Worm (Caenorhabditis elegans): ENCODE results near the gene C45G9.9.

The C45G9.9 gene

ce11 chrIII:5096741-5097140, 41.1 kb upstream of the C45G9.9 start:
- TF ChIP-seq nhr-25 (tag; optimal IDR thresholded peaks at IDR 0.05): peak; percentile 32
- TF ChIP-seq pha-4 (tag; optimal IDR thresholded peaks at IDR 0.05): no peak
- no peak for TF ChIP-seq lin-15B (tag; optimal IDR thresholded peaks at IDR 0.05)
- no peak for TF ChIP-seq elt-1 (tag; optimal IDR thresholded peaks at IDR 0.05)
- peak; percentile 75 for TF ChIP-seq nhr-23 (tag; optimal IDR thresholded peaks at IDR 0.05)
- no peak for TF ChIP-seq mdl-1 (tag; optimal IDR thresholded peaks at IDR 0.05)
- no peak for TF ChIP-seq nhr-77 (tag; optimal IDR thresholded peaks at IDR 0.05)
- TF ChIP-seq egl-5 (tag; optimal IDR thresholded peaks at IDR 0.05): no peak
- TF ChIP-seq lin-39 (tag; optimal IDR thresholded peaks at IDR 0.05): no peak
- no peak for TF ChIP-seq ama-1 (optimal IDR thresholded peaks at IDR 0.05)
- TF ChIP-seq ceh-9 (tag; optimal IDR thresholded peaks at IDR 0.05): no peak
- peak; percentile 46 to 70 (median 48) for TF ChIP-seq elt-3 (tag; optimal IDR thresholded peaks at IDR 0.05)
- TF ChIP-seq zag-1 (tag; optimal IDR thresholded peaks at IDR 0.05): no peak
- no peak for TF ChIP-seq nhr-237 (tag; optimal IDR thresholded peaks at IDR 0.05)
- TF ChIP-seq nhr-43 (tag; optimal IDR thresholded peaks at IDR 0.05; ENCODE audit: poor library complexity, severe bottlenecking): peak; percentile 89
- no peak for TF ChIP-seq ceh-82 (tag; optimal IDR thresholded peaks at IDR 0.05)
- no peak for TF ChIP-seq eor-1 (tag; optimal IDR thresholded peaks at IDR 0.05)
- TF ChIP-seq unc-39 (tag; optimal IDR thresholded peaks at IDR 0.05): no peak
- TF ChIP-seq fos-1 (tag; optimal IDR thresholded peaks at IDR 0.05): no peak
- no peak for TF ChIP-seq aly-2 (tag; optimal IDR thresholded peaks at IDR 0.05)
- no peak for TF ChIP-seq tbx-2 (tag; optimal IDR thresholded peaks at IDR 0.05)
- no peak for TF ChIP-seq snpc-4 (tag; optimal IDR thresholded peaks at IDR 0.05)

- TF ChIP-seq nhr-23 (tag; optimal IDR thresholded peaks at IDR 0.05): no peak
- TF ChIP-seq egl-5 (tag; optimal IDR thresholded peaks at IDR 0.05): no peak
- no peak for TF ChIP-seq pha-4 (tag; optimal IDR thresholded peaks at IDR 0.05)
- no peak for TF ChIP-seq elt-2 (tag; optimal IDR thresholded peaks at IDR 0.05)
- no peak for TF ChIP-seq ceh-16 (tag; optimal IDR thresholded peaks at IDR 0.05)
- no peak for TF ChIP-seq eor-1 (tag; optimal IDR thresholded peaks at IDR 0.05)
- no peak for TF ChIP-seq aly-2 (tag; optimal IDR thresholded peaks at IDR 0.05)
Measured at ce11 chrIII:5094506-5094905, 38.9 kb upstream of the C45G9.9 start, which contains the start of gene F54D8.10. Gene F54D8.10, plus strand, starts transcription at chrIII:5094806.

DNA sequence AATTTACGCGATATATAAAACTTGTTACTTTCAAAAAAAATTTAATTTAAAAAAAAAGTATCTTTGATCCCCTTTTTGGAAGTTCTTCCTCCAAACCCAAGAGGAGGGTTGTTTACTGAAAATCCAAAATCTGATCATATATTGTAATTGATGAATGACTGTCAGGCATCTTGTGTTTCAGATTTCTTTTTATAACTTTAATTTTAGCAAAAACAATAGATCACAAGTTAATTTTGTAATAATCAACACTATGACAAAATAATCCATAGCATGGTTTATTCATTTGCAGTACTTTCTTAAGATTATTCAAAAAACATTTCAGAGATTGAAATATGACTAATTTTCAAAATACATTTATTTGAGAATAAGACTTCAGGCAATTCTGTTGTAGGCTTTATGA, 36.7 kb upstream of the C45G9.9 start:
- no peak for TF ChIP-seq nhr-12 (tag; optimal IDR thresholded peaks at IDR 0.05)
- no peak for TF ChIP-seq pqm-1 (tag; optimal IDR thresholded peaks at IDR 0.05)
- TF ChIP-seq ama-1 (optimal IDR thresholded peaks at IDR 0.05): peak; percentile 14
- no peak for TF ChIP-seq tbx-2 (tag; optimal IDR thresholded peaks at IDR 0.05)

ce11 chrIII:5089489-5089888, 33.9 kb upstream of the C45G9.9 start:
- peak; percentile 67 for TF ChIP-seq nhr-43 (tag; optimal IDR thresholded peaks at IDR 0.05; ENCODE audit: poor library complexity, severe bottlenecking)
- TF ChIP-seq elt-2 (tag; optimal IDR thresholded peaks at IDR 0.05): no peak
- TF ChIP-seq nhr-25 (tag; optimal IDR thresholded peaks at IDR 0.05): peak; percentile 6
- no peak for TF ChIP-seq mdl-1 (tag; optimal IDR thresholded peaks at IDR 0.05)
- peak; percentile 27 for TF ChIP-seq nhr-23 (tag; optimal IDR thresholded peaks at IDR 0.05)

DNA sequence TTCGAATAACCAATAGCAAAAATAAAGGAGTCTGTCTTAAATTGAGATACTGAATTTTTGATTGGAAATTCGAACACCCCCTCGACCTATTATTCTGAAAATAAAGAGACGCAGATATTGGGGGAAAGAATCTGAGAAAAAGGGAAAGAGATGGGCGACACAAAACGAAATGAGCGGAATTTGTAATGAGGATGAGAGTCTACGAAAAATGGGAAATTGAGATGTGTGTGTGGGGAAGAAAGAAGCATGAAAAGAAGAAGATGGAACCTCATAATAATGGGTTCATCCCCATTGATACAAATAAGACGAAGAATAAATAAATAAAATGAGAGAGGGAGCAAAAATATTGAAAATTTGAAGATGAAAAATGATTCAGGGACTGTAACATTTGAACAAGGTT, 29.9 kb upstream of the C45G9.9 start, which contains the start of gene cah-1:
Gene cah-1 (minus strand): TSS at position 101 of the 400 bp plus-strand sequence.
- TF ChIP-seq ztf-4 (tag; optimal IDR thresholded peaks at IDR 0.05): no peak
- TF ChIP-seq nhr-23 (tag; optimal IDR thresholded peaks at IDR 0.05): no peak
- TF ChIP-seq nhr-11 (tag; optimal IDR thresholded peaks at IDR 0.05): no peak
- no peak for TF ChIP-seq R02D3.7 (tag; optimal IDR thresholded peaks at IDR 0.05)
- TF ChIP-seq daf-12 (tag; optimal IDR thresholded peaks at IDR 0.05): no peak
- no peak for TF ChIP-seq egl-5 (tag; optimal IDR thresholded peaks at IDR 0.05)
- TF ChIP-seq lin-15B (tag; optimal IDR thresholded peaks at IDR 0.05): peak; percentile 68

DNA sequence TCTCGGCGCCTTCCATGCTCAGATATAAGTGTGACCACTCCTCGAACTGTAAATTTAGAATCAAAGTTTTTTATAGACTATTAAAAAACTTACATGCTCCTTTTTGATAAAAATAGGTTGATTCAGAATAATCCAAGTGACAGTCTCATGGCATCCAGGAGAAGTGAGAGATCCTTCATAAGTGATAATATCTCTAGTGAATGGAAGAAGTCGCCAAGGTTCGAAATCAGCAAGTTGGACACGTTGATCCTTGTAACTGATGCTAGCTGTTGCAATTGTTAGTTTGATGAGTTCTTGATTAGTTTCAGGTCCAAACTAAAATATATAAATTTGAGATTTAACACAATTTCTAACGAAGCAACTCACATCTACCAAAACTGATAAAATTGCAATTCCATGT, 27.7 kb upstream of the C45G9.9 start:
- TF ChIP-seq egl-27 (tag; optimal IDR thresholded peaks at IDR 0.05) (no peak), ama-1 (optimal IDR thresholded peaks at IDR 0.05) (peak; percentile 41), elt-2 (tag; optimal IDR thresholded peaks at IDR 0.05) (peak; percentile 3), mml-1 (tag; optimal IDR thresholded peaks at IDR 0.05) (no peak), nhr-43 (tag; optimal IDR thresholded peaks at IDR 0.05; ENCODE audit: poor library complexity, severe bottlenecking) (peak; percentile 34), daf-12 (tag; optimal IDR thresholded peaks at IDR 0.05) (no peak), egl-5 (tag; optimal IDR thresholded peaks at IDR 0.05) (no peak), nfya-1 (tag; optimal IDR thresholded peaks at IDR 0.05; ENCODE audit: insufficient read depth) (no peak)

Data from whole organism, L3 larva.